Fruit fly (Drosophila melanogaster): ENCODE measurements around the gene COX7B.

DNA sequence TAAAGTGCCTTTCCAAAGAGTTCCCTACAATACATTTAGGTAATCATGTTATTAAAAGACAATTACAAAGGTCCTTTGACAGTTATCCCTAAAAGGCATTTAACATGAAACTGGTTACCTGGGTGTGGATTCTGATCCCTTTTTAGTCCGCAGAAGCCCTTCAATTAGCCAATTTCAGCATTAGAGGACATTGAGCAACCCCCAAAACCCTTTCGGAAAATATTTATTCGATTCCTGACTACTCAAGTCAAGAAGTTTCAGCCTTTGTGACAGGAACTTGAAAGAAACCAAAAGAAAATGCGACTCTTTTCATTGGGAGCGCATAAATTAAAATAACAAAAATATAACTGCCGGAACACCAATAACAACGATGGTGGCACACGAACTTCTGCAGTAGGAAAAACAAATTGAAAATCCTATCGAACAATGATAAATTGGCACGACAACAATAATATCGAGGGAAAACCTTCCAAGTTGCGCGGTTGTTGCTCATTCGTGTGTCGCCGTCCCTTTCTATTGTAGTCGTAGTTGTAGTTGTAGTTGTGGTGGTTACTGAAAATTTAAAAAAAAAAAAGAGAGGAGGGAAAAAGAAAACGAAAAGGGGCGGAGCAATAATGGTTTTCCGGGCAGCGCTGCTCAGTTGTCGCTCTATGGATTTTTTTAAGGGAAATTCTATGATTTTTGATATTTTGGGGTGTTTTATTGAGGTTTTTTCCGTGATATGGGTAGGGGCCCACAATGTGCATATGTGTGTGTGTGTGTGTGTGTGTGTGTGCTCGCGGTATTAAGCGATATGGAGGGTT is 20.6 kb downstream of the COX7B start:
- no peak for TF ChIP-seq fd85E (GFP tag; optimal IDR thresholded peaks at IDR 0.05)
- no peak for TF ChIP-seq CG8319 (GFP tag; optimal IDR thresholded peaks at IDR 0.05)
- TF ChIP-seq achi (GFP tag; optimal IDR thresholded peaks at IDR 0.05): no peak
- TF ChIP-seq esn (GFP tag; optimal IDR thresholded peaks at IDR 0.05): no peak
- TF ChIP-seq CG16779 (tag; optimal IDR thresholded peaks at IDR 0.05): no peak
- TF ChIP-seq lz (GFP tag; optimal IDR thresholded peaks at IDR 0.05): no peak
- no peak for TF ChIP-seq CG11294 (GFP tag; IDR thresholded peaks at IDR 0.05)
- TF ChIP-seq Eip75B (GFP tag; optimal IDR thresholded peaks at IDR 0.05): no peak
- no peak for TF ChIP-seq OdsH (GFP tag; optimal IDR thresholded peaks at IDR 0.05)
- TF ChIP-seq acj6 (GFP tag; optimal IDR thresholded peaks at IDR 0.05): no peak
- TF ChIP-seq CG1621 (tag; optimal IDR thresholded peaks at IDR 0.05): no peak

Measured in whole organism, prepupa.